Worm (Caenorhabditis elegans): Measurements from ENCODE around the gene mec-1.

Gene mec-1

ce11 chrV:6985943-6986342, 29.6 kb downstream of the mec-1 start, which contains the start of gene nhr-163:
TSS of gene nhr-163 (minus strand) at chrV:6986043.
- TF ChIP-seq snpc-1.3 (tag; optimal IDR thresholded peaks at IDR 0.05; ENCODE audit: insufficient read depth) (no peak), nhr-179 (tag; optimal IDR thresholded peaks at IDR 0.05) (no peak), akir-1 (GFP tag; optimal IDR thresholded peaks at IDR 0.05) (no peak), aptf-2 (GFP tag; conservative IDR thresholded peaks at IDR 0.05) (no peak), ZK185.1 (tag; optimal IDR thresholded peaks at IDR 0.05; ENCODE audit: poor library complexity, severe bottlenecking) (no peak), ztf-26 (tag; optimal IDR thresholded peaks at IDR 0.05) (no peak), tlf-1 (GFP tag; optimal IDR thresholded peaks at IDR 0.05) (no peak), nfya-2 (GFP tag; IDR thresholded peaks at IDR 0.05) (no peak), gei-17 (GFP tag; optimal IDR thresholded peaks at IDR 0.05) (no peak), tbp1 (GFP tag; optimal IDR thresholded peaks at IDR 0.05) (no peak), chd-7 (tag; optimal IDR thresholded peaks at IDR 0.05) (no peak), ztf-18 (tag; optimal IDR thresholded peaks at IDR 0.05) (no peak), Y95B8A.8 (GFP tag; IDR thresholded peaks at IDR 0.05) (no peak), lsl-1 (GFP tag; optimal IDR thresholded peaks at IDR 0.05) (no peak), nhr-80 (tag; optimal IDR thresholded peaks at IDR 0.05) (no peak)

DNA sequence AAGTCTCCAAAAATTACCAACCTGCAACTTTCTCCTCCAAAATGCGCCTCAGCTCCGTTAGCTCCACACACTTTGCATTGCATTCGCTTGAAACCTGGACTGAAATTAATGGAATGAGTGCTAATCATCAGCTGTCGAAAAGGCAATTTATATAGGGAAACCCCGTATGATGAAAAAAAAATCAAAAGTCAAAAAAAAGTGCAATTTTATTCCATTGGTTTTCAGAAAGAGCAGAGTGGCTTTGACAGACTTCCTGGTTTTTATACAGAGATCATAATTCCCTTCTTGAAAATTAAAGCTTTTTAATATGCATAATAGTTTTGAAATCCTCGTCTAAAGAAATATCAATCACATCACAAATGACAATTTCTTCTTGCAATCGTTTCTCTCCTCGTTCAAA, 31.3 kb downstream of the mec-1 start, which contains the start of gene nhr-139:
nhr-139 (minus strand) TSS at position 101 of the 400 bp plus-strand sequence.
- TF ChIP-seq F10E7.11 (tag; optimal IDR thresholded peaks at IDR 0.05) (no peak), Y67H2A.10 (GFP tag; conservative IDR thresholded peaks at IDR 0.05) (no peak), ccch-3 (GFP tag; optimal IDR thresholded peaks at IDR 0.05) (no peak), mcd-1 (GFP tag; IDR thresholded peaks at IDR 0.05) (no peak), ztf-18 (tag; optimal IDR thresholded peaks at IDR 0.05) (no peak), D2030.7 (GFP tag; IDR thresholded peaks at IDR 0.05) (no peak), F23B12.7 (tag; optimal IDR thresholded peaks at IDR 0.05; ENCODE audit: insufficient read depth) (no peak), F55B11.4 (tag; optimal IDR thresholded peaks at IDR 0.05; ENCODE audit: borderline replicate concordance, insufficient read depth) (no peak), attf-6 (GFP tag; IDR thresholded peaks at IDR 0.05) (no peak), Y53F4B.3 (GFP tag; IDR thresholded peaks at IDR 0.05) (no peak), hlh-26 (GFP tag; conservative IDR thresholded peaks at IDR 0.05) (no peak), akir-1 (GFP tag; optimal IDR thresholded peaks at IDR 0.05) (no peak), nhr-179 (tag; optimal IDR thresholded peaks at IDR 0.05) (no peak), B0019.2 (GFP tag; conservative IDR thresholded peaks at IDR 0.05) (no peak), hsf-1 (GFP tag; IDR thresholded peaks at IDR 0.05) (no peak), nhr-90 (tag; optimal IDR thresholded peaks at IDR 0.05) (no peak), cebp-2 (GFP tag; IDR thresholded peaks at IDR 0.05) (no peak), unc-62 (GFP tag; optimal IDR thresholded peaks at IDR 0.05) (no peak), attf-5 (GFP tag; optimal IDR thresholded peaks at IDR 0.05) (no peak), egl-44 (GFP tag; IDR thresholded peaks at IDR 0.05) (no peak)

- TF ChIP-seq nhr-27 (tag; optimal IDR thresholded peaks at IDR 0.05): no peak
- TF ChIP-seq B0261.1 (tag; optimal IDR thresholded peaks at IDR 0.05): no peak
- TF ChIP-seq ztf-22 (GFP tag; optimal IDR thresholded peaks at IDR 0.05): no peak
- TF ChIP-seq ztf-3 (GFP tag; optimal IDR thresholded peaks at IDR 0.05): no peak
- TF ChIP-seq zfh-2 (GFP tag; conservative IDR thresholded peaks at IDR 0.05): no peak
- no peak for TF ChIP-seq ZK185.1 (tag; optimal IDR thresholded peaks at IDR 0.05; ENCODE audit: poor library complexity, severe bottlenecking)
- TF ChIP-seq egl-18 (GFP tag; IDR thresholded peaks at IDR 0.05): no peak
- no peak for TF ChIP-seq lsl-1 (GFP tag; optimal IDR thresholded peaks at IDR 0.05)
- TF ChIP-seq bed-2 (GFP tag; IDR thresholded peaks at IDR 0.05): no peak
- TF ChIP-seq efl-1 (GFP tag; optimal IDR thresholded peaks at IDR 0.05): no peak
- no peak for TF ChIP-seq Y56A3A.18 (GFP tag; IDR thresholded peaks at IDR 0.05)
These were observed 33.3 kb downstream of the mec-1 start, which contains the start of gene nhr-140 for ce11 chrV:6989626-6990138. TSS of gene nhr-140 (minus strand) at chrV:6989676.

All from whole organism, young adult.